Worm (Caenorhabditis elegans) whole organism, L3 larva: ENCODE measurements around the gene chpf-1.

Source experiments
- ama-1 ChIP-seq: fragments of 150-350 bp; optimal IDR thresholded peaks from 2 replicates; lab custom pipeline; 2018
- egl-27 ChIP-seq: sonication (generic microtip); optimal IDR thresholded peaks from 4 replicates; lab custom pipeline; 2017; ENCODE audit warnings: missing biosample characterization, missing genetic modification reagents, missing genetic modification characterization
- fkh-10 ChIP-seq: sonication (generic microtip); optimal IDR thresholded peaks from 2 replicates; lab custom pipeline; 2017; ENCODE audit warnings: missing biosample characterization, missing genetic modification reagents, missing genetic modification characterization
- fos-1 ChIP-seq: fragments of 150-350 bp; optimal IDR thresholded peaks from 2 replicates; lab custom pipeline; 2014; ENCODE audit warnings: missing biosample characterization, missing genetic modification characterization
- lin-39 ChIP-seq: fragments of 150-350 bp; optimal IDR thresholded peaks from 2 replicates; lab custom pipeline; 2018; ENCODE audit warnings: missing biosample characterization, missing genetic modification reagents, missing genetic modification characterization
- nhr-11 ChIP-seq: fragments of 150-350 bp; optimal IDR thresholded peaks from 2 replicates; lab custom pipeline; 2014; ENCODE audit warnings: missing biosample characterization, missing genetic modification characterization
- snpc-4 ChIP-seq: fragments of 150-350 bp; optimal IDR thresholded peaks from 2 replicates; lab custom pipeline; 2014; ENCODE audit warnings: missing biosample characterization, missing genetic modification characterization
- tbx-2 ChIP-seq: sonication (generic microtip); optimal IDR thresholded peaks from 2 replicates; lab custom pipeline; 2016; ENCODE audit warnings: mild to moderate bottlenecking, missing genetic modification characterization, missing compliant biosample characterization
- unc-62 ChIP-seq: fragments of 150-350 bp; sonication (generic microtip); optimal IDR thresholded peaks from 4 replicates; lab custom pipeline; 2014; ENCODE audit warnings: missing biosample characterization, missing genetic modification reagents, missing genetic modification characterization
- ztf-4 ChIP-seq: fragments of 150-350 bp; optimal IDR thresholded peaks from 2 replicates; lab custom pipeline; 2014; ENCODE audit warnings: missing biosample characterization, missing genetic modification characterization

DNA sequence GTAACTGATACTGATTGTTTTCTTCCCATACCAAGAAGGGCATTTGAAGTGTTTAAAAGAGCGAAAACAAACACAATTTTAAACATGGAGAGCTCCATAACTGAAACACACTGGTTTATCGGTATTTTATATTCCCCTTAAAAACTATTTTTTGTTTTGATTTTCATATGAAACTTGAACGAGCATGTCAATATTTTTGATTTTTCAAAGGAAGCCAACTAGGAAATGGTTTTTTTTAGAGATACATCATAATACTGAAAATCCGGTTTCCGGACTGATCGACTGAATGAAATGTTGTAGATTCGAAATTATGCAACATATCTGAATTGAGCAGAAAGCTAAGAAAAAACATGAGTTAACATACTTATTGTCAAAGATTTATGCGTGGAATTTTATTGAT is 24.0 kb upstream of the chpf-1 start, which contains the start of gene ttr-19:
- no peak for TF ChIP-seq fos-1 (tag; lab: Kevin White, UChicago)
- TF ChIP-seq snpc-4 (tag; lab: Kevin White, UChicago): no peak
- no peak for TF ChIP-seq nhr-11 (tag; lab: Kevin White, UChicago)
- TF ChIP-seq unc-62 (GFP tag; lab: Kevin White, UChicago): no peak
- TF ChIP-seq tbx-2: no peak
- TF ChIP-seq egl-27 (tag; lab: Kevin White, UChicago): no peak
- no peak for TF ChIP-seq lin-39 (tag; lab: Kevin White, UChicago)
- TF ChIP-seq ama-1: no peak
- TF ChIP-seq ztf-4: no peak
- no peak for TF ChIP-seq fkh-10 (GFP tag; lab: Kevin White, UChicago)
